Worm (Caenorhabditis elegans): ENCODE data around the gene D2085.7.
A peak's percentile ranks its signal among the peaks of the same experiment; 100 is the strongest.

The D2085.7 gene

DNA sequence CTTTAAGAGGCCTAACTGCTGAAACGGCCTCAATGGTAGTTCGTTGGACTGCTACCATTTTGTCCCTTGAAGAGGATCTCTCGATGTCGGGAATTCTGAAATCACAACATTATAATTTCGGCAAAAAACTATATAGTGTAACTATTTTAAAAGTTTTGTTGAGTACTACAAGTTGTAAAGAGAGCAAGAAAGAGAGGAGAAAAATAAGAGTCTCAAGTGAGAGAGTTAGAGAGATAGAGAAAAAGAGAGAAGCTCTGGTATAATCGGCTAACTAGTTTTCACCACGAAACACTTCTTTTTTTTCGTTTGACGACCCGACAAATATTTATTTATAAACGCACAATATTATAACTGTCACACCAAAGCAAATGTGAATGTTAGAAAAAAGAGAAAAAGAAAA lies 3.6 kb upstream of the D2085.7 start, which contains the start of gene vab-9:
Gene vab-9, minus strand, starts transcription at position 101 of the 400 bp plus-strand sequence.
- TF ChIP-seq ham-2 (GFP tag; optimal IDR thresholded peaks at IDR 0.05): no peak
- peak; percentile 51 for TF ChIP-seq ces-1 (GFP tag; optimal IDR thresholded peaks at IDR 0.05)

DNA sequence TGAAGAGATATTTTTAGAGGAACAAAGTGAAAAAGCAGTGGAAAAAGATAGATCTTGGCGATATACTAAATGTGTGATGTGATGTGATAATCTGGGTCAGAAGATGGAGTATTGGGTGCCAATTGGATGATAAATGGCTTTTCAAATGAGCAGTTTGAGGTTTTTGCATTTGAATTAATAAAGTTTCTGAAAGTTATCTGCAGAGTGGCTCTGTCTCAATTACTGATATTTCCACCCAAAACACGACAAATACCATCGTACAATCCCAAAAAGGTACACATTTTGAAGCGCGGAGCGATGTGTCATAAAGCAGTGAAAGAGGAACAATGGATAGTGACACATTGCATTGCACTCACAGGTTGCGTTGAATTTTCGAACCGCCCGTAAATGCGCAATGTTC lies 1.6 kb upstream of the D2085.7 start:
- TF ChIP-seq elt-3 (tag; optimal IDR thresholded peaks at IDR 0.05): no peak
- no peak for TF ChIP-seq lin-32 (GFP tag; optimal IDR thresholded peaks at IDR 0.05)
- TF ChIP-seq elt-1 (tag; optimal IDR thresholded peaks at IDR 0.05; ENCODE audit: borderline replicate concordance, insufficient read depth): no peak
- no peak for TF ChIP-seq mep-1 (tag; optimal IDR thresholded peaks at IDR 0.05)
- no peak for TF ChIP-seq ham-2 (GFP tag; optimal IDR thresholded peaks at IDR 0.05)
- no peak for TF ChIP-seq unc-39 (tag; optimal IDR thresholded peaks at IDR 0.05)
- TF ChIP-seq M03D4.4 (tag; optimal IDR thresholded peaks at IDR 0.05): no peak
- no peak for TF ChIP-seq nhr-28 (tag; optimal IDR thresholded peaks at IDR 0.05)
- TF ChIP-seq ceh-43 (GFP tag; optimal IDR thresholded peaks at IDR 0.05): no peak
- no peak for TF ChIP-seq drap-1 (GFP tag; optimal IDR thresholded peaks at IDR 0.05)
- no peak for TF ChIP-seq pha-4 (tag; optimal IDR thresholded peaks at IDR 0.05)
- TF ChIP-seq snpc-4 (tag; optimal IDR thresholded peaks at IDR 0.05): no peak
- TF ChIP-seq nhr-2 (tag; optimal IDR thresholded peaks at IDR 0.05): no peak
- TF ChIP-seq hlh-1 (tag; optimal IDR thresholded peaks at IDR 0.05): no peak
- TF ChIP-seq sem-2 (GFP tag; optimal IDR thresholded peaks at IDR 0.05): no peak
- TF ChIP-seq zip-8 (tag; optimal IDR thresholded peaks at IDR 0.05): no peak
- no peak for TF ChIP-seq ceh-83 (GFP tag; optimal IDR thresholded peaks at IDR 0.05)
- TF ChIP-seq sptf-1 (tag; optimal IDR thresholded peaks at IDR 0.05): no peak
- TF ChIP-seq lin-13 (tag; optimal IDR thresholded peaks at IDR 0.05): no peak

DNA sequence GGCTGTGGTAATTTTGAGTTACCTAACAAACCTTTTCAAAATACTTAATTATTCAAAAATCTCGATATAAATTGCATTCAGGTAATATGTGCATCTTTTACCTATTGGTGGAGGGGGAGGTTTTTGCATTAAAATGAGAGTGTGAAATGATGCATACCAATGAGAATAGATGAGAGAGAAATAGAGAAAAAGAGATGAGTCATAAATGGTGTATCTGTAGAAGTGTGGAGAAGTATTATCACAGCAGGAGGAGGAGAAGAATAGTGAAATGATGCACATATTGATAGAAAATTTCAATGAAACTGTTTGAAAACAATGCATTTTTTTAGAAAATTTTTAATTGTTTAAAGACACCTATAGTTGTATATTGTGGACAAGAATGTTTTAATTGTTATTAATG lies 678 bp upstream of the D2085.7 start:
- TF ChIP-seq snpc-4 (tag; optimal IDR thresholded peaks at IDR 0.05) (no peak), nhr-28 (tag; optimal IDR thresholded peaks at IDR 0.05) (no peak), ceh-39 (tag; optimal IDR thresholded peaks at IDR 0.05) (no peak), ceh-43 (GFP tag; optimal IDR thresholded peaks at IDR 0.05) (no peak), unc-120 (tag; optimal IDR thresholded peaks at IDR 0.05; ENCODE audit: poor library complexity, severe bottlenecking) (no peak), ces-1 (GFP tag; optimal IDR thresholded peaks at IDR 0.05) (no peak), ham-2 (GFP tag; optimal IDR thresholded peaks at IDR 0.05) (no peak), nhr-76 (tag; optimal IDR thresholded peaks at IDR 0.05) (no peak), nhr-2 (tag; optimal IDR thresholded peaks at IDR 0.05) (no peak), zip-8 (tag; optimal IDR thresholded peaks at IDR 0.05) (no peak), pha-4 (tag; optimal IDR thresholded peaks at IDR 0.05) (no peak), ceh-83 (GFP tag; optimal IDR thresholded peaks at IDR 0.05) (no peak), mab-5 (tag; optimal IDR thresholded peaks at IDR 0.05) (no peak), cnd-1 (tag; optimal IDR thresholded peaks at IDR 0.05) (no peak), flh-1 (GFP tag; optimal IDR thresholded peaks at IDR 0.05) (no peak), tbx-8 (GFP tag; optimal IDR thresholded peaks at IDR 0.05) (no peak), unc-39 (tag; optimal IDR thresholded peaks at IDR 0.05) (no peak), bed-3 (GFP tag; optimal IDR thresholded peaks at IDR 0.05) (no peak)

DNA sequence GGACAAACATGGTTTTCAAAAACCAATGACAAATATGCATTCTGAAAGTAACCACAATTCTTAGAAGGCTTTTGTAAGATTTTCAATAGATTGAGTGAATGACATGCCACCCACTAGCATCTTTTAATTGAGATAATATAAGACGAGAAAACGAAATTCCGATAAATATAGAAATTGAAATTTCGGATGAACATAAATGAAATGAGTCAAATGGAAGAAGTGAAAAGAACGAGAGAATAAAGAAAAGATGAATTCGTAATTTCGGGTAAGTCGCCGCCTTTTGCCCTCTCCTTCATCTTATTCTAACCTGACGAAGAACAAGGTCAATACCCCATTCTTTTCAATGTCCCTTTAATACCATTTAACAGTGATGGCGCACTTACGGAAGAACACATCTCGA lies 1.2 kb downstream of the D2085.7 start:
- TF ChIP-seq tbx-8 (GFP tag; optimal IDR thresholded peaks at IDR 0.05): no peak
- peak; percentile 86 for TF ChIP-seq blmp-1 (tag; optimal IDR thresholded peaks at IDR 0.05)

DNA sequence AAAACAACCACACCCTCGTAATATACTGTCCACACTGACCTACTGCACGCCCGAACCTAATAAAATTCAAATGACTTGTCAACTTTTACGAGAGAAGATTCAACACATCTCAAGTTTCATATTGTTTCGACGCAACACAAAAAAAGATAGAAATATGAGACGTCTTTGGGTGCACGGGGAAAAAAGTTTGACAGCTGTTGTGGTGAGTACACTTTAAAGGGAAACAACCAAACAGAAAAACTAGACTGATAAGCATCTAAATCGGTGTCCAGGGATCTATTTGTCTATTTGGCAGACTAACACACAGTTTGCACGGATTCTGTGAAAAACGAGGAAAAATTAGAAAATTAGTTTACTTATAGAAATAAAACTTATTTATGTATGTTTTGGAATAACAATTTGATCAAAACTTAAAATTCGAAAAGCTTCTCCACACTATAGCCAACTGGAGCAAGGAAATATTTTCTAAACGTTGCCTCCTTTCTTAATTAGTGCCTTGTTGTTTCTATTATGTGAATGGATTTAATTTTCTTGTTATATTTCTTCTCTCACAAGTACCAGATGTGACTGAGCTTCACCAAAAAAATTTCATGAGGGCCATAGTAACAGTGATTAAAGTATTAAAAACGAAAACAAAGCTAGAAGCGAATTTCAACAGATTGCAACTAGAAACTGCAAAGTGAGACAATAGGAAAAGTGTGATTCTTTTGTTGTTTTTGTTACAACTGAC lies 2.6 kb downstream of the D2085.7 start:
- peak; percentile 60 for TF ChIP-seq ces-1 (GFP tag; optimal IDR thresholded peaks at IDR 0.05)
- no peak for TF ChIP-seq ceh-39 (tag; optimal IDR thresholded peaks at IDR 0.05)
- no peak for TF ChIP-seq sptf-1 (tag; optimal IDR thresholded peaks at IDR 0.05)
- no peak for TF ChIP-seq M03D4.4 (tag; optimal IDR thresholded peaks at IDR 0.05)
- TF ChIP-seq nhr-12 (tag; optimal IDR thresholded peaks at IDR 0.05): no peak
- peak; percentile 2 for TF ChIP-seq unc-62 (GFP tag; optimal IDR thresholded peaks at IDR 0.05)
